Worm (Caenorhabditis elegans): ENCODE measurements around the gene cfim-2.

Gene cfim-2

DNA sequence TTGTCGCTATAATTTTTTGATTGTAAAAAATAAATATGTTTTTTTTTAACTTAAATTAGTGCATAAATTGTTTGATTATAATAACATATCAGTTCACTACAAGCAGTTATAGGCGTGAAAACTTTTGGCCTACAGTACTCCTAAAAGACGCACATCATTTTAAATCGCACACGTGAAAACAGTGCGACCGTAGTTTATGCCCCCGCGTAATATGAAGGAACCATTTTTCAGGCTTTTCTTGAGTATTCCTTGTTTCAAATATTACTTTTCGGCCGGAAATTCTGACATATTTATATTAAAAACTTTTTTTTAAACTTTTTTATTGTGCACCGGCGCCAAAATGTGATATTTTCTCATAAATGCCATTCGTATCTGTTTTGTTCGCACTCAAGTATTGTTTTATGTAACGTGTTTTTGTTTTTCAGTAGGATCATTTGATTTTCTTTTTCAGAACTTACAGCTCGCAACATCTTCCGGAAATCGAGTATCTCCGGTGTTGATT is 37.5 kb upstream of the cfim-2 start, which contains the start of gene oma-1 (continued):
- TF ChIP-seq lir-1 (GFP tag; conservative IDR thresholded peaks at IDR 0.05) (no peak), ztf-26 (tag; optimal IDR thresholded peaks at IDR 0.05) (no peak), rcor-1 (GFP tag; IDR thresholded peaks at IDR 0.05) (peak; percentile 65; the same call in 1 of the 2 replicates), ekl-4 (GFP tag; IDR thresholded peaks at IDR 0.05) (no peak), tlf-1 (GFP tag; optimal IDR thresholded peaks at IDR 0.05) (peak; percentile 78), unc-130 (GFP tag; optimal IDR thresholded peaks at IDR 0.05) (peak; percentile 44), attf-5 (GFP tag; optimal IDR thresholded peaks at IDR 0.05) (no peak), bed-2 (GFP tag; IDR thresholded peaks at IDR 0.05) (no peak), nhr-90 (tag; optimal IDR thresholded peaks at IDR 0.05) (no peak), madf-10 (tag; optimal IDR thresholded peaks at IDR 0.05) (no peak), lin-40 (tag; optimal IDR thresholded peaks at IDR 0.05) (no peak), somi-1 (GFP tag; optimal IDR thresholded peaks at IDR 0.05) (no peak), lsy-27 (tag; optimal IDR thresholded peaks at IDR 0.05; ENCODE audit: borderline replicate concordance, insufficient read depth) (no peak), F33H1.4 (GFP tag; IDR thresholded peaks at IDR 0.05) (peak; percentile 95), ceh-58 (GFP tag; IDR thresholded peaks at IDR 0.05) (no peak), sdz-38 (tag; optimal IDR thresholded peaks at IDR 0.05) (no peak), egl-18 (GFP tag; IDR thresholded peaks at IDR 0.05) (no peak), ceh-100 (GFP tag; IDR thresholded peaks at IDR 0.05) (0 out of 2 replicates have a peak, but pooled peaks have one; percentile 13), attf-3 (GFP tag; conservative IDR thresholded peaks at IDR 0.05) (peak; percentile 56; the same call in 1 of the 2 replicates), C17E4.6 (GFP tag; IDR thresholded peaks at IDR 0.05) (0 out of 2 replicates have a peak, but pooled peaks have one; percentile 14), madf-8 (GFP tag; conservative IDR thresholded peaks at IDR 0.05) (peak; percentile 98), D2030.7 (GFP tag; IDR thresholded peaks at IDR 0.05) (peak; percentile 88), Y53G8AR.9 (GFP tag; conservative IDR thresholded peaks at IDR 0.05) (no peak), let-607 (tag; optimal IDR thresholded peaks at IDR 0.05) (no peak), lin-35 (GFP tag; optimal IDR thresholded peaks at IDR 0.05) (peak in 1 of 3 experiments; percentile 64), egrh-3 (GFP tag; IDR thresholded peaks at IDR 0.05) (no peak), pbrm-1 (GFP tag; IDR thresholded peaks at IDR 0.05) (no peak; the same call in 1 of the 2 replicates), ztf-3 (GFP tag; optimal IDR thresholded peaks at IDR 0.05) (no peak), Y95B8A.8 (GFP tag; IDR thresholded peaks at IDR 0.05) (0 out of 2 replicates have a peak, but pooled peaks have one; percentile 41), Y53F4B.3 (GFP tag; IDR thresholded peaks at IDR 0.05) (no peak), mxl-1 (tag; optimal IDR thresholded peaks at IDR 0.05) (no peak), ets-4 (GFP tag; optimal IDR thresholded peaks at IDR 0.05) (no peak), B0261.1 (tag; optimal IDR thresholded peaks at IDR 0.05) (no peak), aptf-2 (GFP tag; conservative IDR thresholded peaks at IDR 0.05) (no peak), repo-1 (tag; optimal IDR thresholded peaks at IDR 0.05) (no peak), nfyb-1 (GFP tag; IDR thresholded peaks at IDR 0.05) (no peak), ceh-40 (GFP tag; IDR thresholded peaks at IDR 0.05) (no peak)

DNA sequence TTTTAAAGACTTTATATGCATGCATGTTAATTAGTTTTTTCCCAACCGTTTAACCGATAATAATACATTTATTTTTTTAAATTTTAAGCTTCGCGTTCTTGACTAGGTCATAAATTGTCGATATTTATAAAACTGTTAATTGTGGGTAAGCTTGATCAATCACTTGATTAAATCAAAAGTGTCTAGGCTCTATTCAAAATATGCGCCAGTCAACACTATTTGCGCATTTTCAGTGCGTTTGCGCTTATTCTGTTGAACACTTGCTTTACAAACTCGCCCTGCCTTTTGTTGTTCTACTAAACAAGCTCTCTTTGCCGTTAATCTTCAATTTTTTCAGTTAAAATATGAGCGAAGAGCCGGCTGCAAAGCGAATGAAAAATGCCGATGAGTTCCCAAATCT is 35.0 kb upstream of the cfim-2 start, which contains the start of gene spr-2:
Gene spr-2 (plus strand): TSS at position 332 of the 400 bp plus-strand sequence.
- TF ChIP-seq T26A5.8 (tag; optimal IDR thresholded peaks at IDR 0.05) = no peak
- TF ChIP-seq madf-3 (GFP tag; IDR thresholded peaks at IDR 0.05) = no peak
- peak; percentile 92 for TF ChIP-seq ztf-18 (tag; optimal IDR thresholded peaks at IDR 0.05)
- TF ChIP-seq lin-40 (tag; optimal IDR thresholded peaks at IDR 0.05) = peak; percentile 55
- TF ChIP-seq hlh-12 (tag; optimal IDR thresholded peaks at IDR 0.05) = no peak
- TF ChIP-seq F22D6.2 (tag; optimal IDR thresholded peaks at IDR 0.05) = no peak
- no peak for TF ChIP-seq C06A6.2 (GFP tag; conservative IDR thresholded peaks at IDR 0.05)
- TF ChIP-seq attf-3 (GFP tag; conservative IDR thresholded peaks at IDR 0.05) = peak; percentile 58
- peak; percentile 44 for TF ChIP-seq ceh-27 (GFP tag; optimal IDR thresholded peaks at IDR 0.05)
- TF ChIP-seq nhr-80 (tag; optimal IDR thresholded peaks at IDR 0.05) = peak; percentile 52
- peak; percentile 84 for TF ChIP-seq attf-5 (GFP tag; optimal IDR thresholded peaks at IDR 0.05)
- 0 out of 2 replicates have a peak, but pooled peaks have one; percentile 53 for TF ChIP-seq aptf-3 (GFP tag; IDR thresholded peaks at IDR 0.05)
- peak; percentile 10; the same call in 1 of the 2 replicates for TF ChIP-seq D2030.7 (GFP tag; IDR thresholded peaks at IDR 0.05)
- no peak for TF ChIP-seq F49E8.2 (tag; optimal IDR thresholded peaks at IDR 0.05; ENCODE audit: insufficient read depth)
- no peak for TF ChIP-seq madf-8 (GFP tag; conservative IDR thresholded peaks at IDR 0.05)
- TF ChIP-seq dpl-1 (GFP tag; optimal IDR thresholded peaks at IDR 0.05) = peak; percentile 42
- TF ChIP-seq nfya-1 (tag; optimal IDR thresholded peaks at IDR 0.05; ENCODE audit: borderline replicate concordance, insufficient read depth) = no peak
